Fruit fly (Drosophila melanogaster) whole organism, embryonic: ENCODE data around the gene CG42271.

Source experiments
- Atf-2 ChIP-seq: fragments of 200-800 bp; sonication (Bioruptor generic); optimal IDR thresholded peaks from 2 replicates; lab custom pipeline; 2016; ENCODE audit warnings: missing biosample characterization, missing genetic modification characterization
- BEAF-32 ChIP-seq: fragments of 200-800 bp; sonication (Bioruptor generic); optimal IDR thresholded peaks from 3 replicates; lab custom pipeline; 2017; ENCODE audit warnings: missing biosample characterization, missing genetic modification characterization, mild to moderate bottlenecking, moderate library complexity, missing genetic modification reagents
- Bdp1 ChIP-seq: fragments of 200-800 bp; sonication (Bioruptor generic); optimal IDR thresholded peaks from 3 replicates; lab custom pipeline; 2016; ENCODE audit warnings: missing biosample characterization, missing genetic modification characterization
- CG10274 ChIP-seq: fragments of 200-800 bp; sonication (Bioruptor generic); optimal IDR thresholded peaks from 3 replicates; lab custom pipeline; 2017; ENCODE audit warnings: missing biosample characterization, mild to moderate bottlenecking, missing genetic modification characterization
- CG11504 ChIP-seq: fragments of 200-800 bp; sonication (Bioruptor generic); optimal IDR thresholded peaks from 3 replicates; lab custom pipeline; 2019; ENCODE audit warnings: missing biosample characterization, mild to moderate bottlenecking, missing genetic modification characterization, moderate library complexity
- CG13287 ChIP-seq: fragments of 200-800 bp; sonication (Bioruptor generic); IDR thresholded peaks from 2 replicates; pipeline ENCODE4 v1.3.6; 2022; ENCODE audit warnings: missing biosample characterization, missing genetic modification characterization; ENCODE audit not compliant: partially characterized antibody
- CG14710 ChIP-seq: fragments of 200-800 bp; sonication (Bioruptor generic); optimal IDR thresholded peaks from 3 replicates; lab custom pipeline; 2019; ENCODE audit warnings: missing biosample characterization, mild to moderate bottlenecking, missing genetic modification characterization, moderate library complexity
- CG15269 ChIP-seq: fragments of 200-800 bp; sonication (Bioruptor generic); optimal IDR thresholded peaks from 2 replicates; lab custom pipeline; 2018; ENCODE audit warnings: missing biosample characterization, mild to moderate bottlenecking, missing genetic modification characterization, moderate library complexity
- CG17802 ChIP-seq: fragments of 200-800 bp; sonication (Bioruptor generic); optimal IDR thresholded peaks from 2 replicates; lab custom pipeline; 2018; ENCODE audit warnings: missing biosample characterization, mild to moderate bottlenecking, missing genetic modification characterization, moderate library complexity
- CG1832 ChIP-seq: fragments of 200-800 bp; sonication (Bioruptor generic); optimal IDR thresholded peaks from 2 replicates; lab custom pipeline; 2017; ENCODE audit warnings: missing biosample characterization, mild to moderate bottlenecking, missing genetic modification characterization, inconsistent platforms
- CG2116 ChIP-seq: fragments of 200-800 bp; sonication (Bioruptor generic); optimal IDR thresholded peaks from 3 replicates; lab custom pipeline; 2018; ENCODE audit warnings: missing biosample characterization, mild to moderate bottlenecking, missing genetic modification characterization
- CG2199 ChIP-seq: fragments of 200-800 bp; sonication (Bioruptor generic); IDR thresholded peaks from 3 replicates; pipeline ENCODE4 v1.3.6; 2022; ENCODE audit warnings: missing biosample characterization, missing genetic modification characterization
- CG31224 ChIP-seq: fragments of 200-800 bp; sonication (Bioruptor generic); IDR thresholded peaks from 2 replicates; pipeline ENCODE4 v1.3.6; 2022; ENCODE audit warnings: missing biosample characterization, missing genetic modification characterization
- CG42726 ChIP-seq: fragments of 200-800 bp; sonication (Bioruptor generic); IDR thresholded peaks from 2 replicates; pipeline ENCODE4 v1.3.6; 2022; ENCODE audit warnings: missing biosample characterization, missing genetic modification characterization; ENCODE audit not compliant: partially characterized antibody
- CG4424 ChIP-seq: fragments of 200-800 bp; sonication (Bioruptor generic); optimal IDR thresholded peaks from 3 replicates; lab custom pipeline; 2016; ENCODE audit warnings: missing biosample characterization, missing genetic modification characterization
- CG5245 ChIP-seq: fragments of 200-800 bp; sonication (Bioruptor generic); optimal IDR thresholded peaks from 3 replicates; lab custom pipeline; 2016; ENCODE audit warnings: missing biosample characterization, missing genetic modification characterization
- CG6272 ChIP-seq: fragments of 200-800 bp; sonication (Bioruptor generic); IDR thresholded peaks from 2 replicates; pipeline ENCODE4 v1.3.6; 2022; ENCODE audit warnings: missing biosample characterization, missing genetic modification characterization
- CG6683 ChIP-seq: fragments of 200-800 bp; sonication (Bioruptor generic); optimal IDR thresholded peaks from 2 replicates; lab custom pipeline; 2017; ENCODE audit warnings: missing biosample characterization, mild to moderate bottlenecking, missing genetic modification characterization, missing genetic modification reagents
- CG7987 ChIP-seq: fragments of 200-800 bp; sonication (Bioruptor generic); optimal IDR thresholded peaks from 2 replicates; lab custom pipeline; 2018; ENCODE audit warnings: missing biosample characterization, mild to moderate bottlenecking, missing genetic modification characterization, moderate library complexity
- CG9876 ChIP-seq: fragments of 200-800 bp; sonication (Bioruptor generic); optimal IDR thresholded peaks from 2 replicates; lab custom pipeline; 2016; ENCODE audit warnings: missing biosample characterization, missing genetic modification characterization
- Dp ChIP-seq: fragments of 200-800 bp; sonication (Bioruptor generic); optimal IDR thresholded peaks from 2 replicates; lab custom pipeline; 2018; ENCODE audit warnings: missing biosample characterization, mild to moderate bottlenecking, missing genetic modification characterization, moderate library complexity
- E2f2 ChIP-seq: fragments of 200-800 bp; sonication (Bioruptor generic); IDR thresholded peaks from 2 replicates; pipeline ENCODE4 v1.3.6; 2022; ENCODE audit warnings: missing biosample characterization, missing genetic modification characterization
- Ets97D ChIP-seq: fragments of 200-800 bp; sonication (Bioruptor generic); optimal IDR thresholded peaks from 3 replicates; lab custom pipeline; 2016; ENCODE audit warnings: missing biosample characterization, missing genetic modification characterization
- GATAe ChIP-seq: fragments of 200-800 bp; sonication (Bioruptor generic); conservative IDR thresholded peaks from 2 replicates; pipeline ENCODE4 v1.3.6; 2022; ENCODE audit warnings: missing biosample characterization, missing genetic modification characterization
- Hmr ChIP-seq: fragments of 200-800 bp; sonication (Bioruptor generic); optimal IDR thresholded peaks from 3 replicates; lab custom pipeline; 2017; ENCODE audit warnings: mild to moderate bottlenecking, missing biosample characterization, missing genetic modification reagents, missing genetic modification characterization
- Hr51 ChIP-seq, 2 experiments: fragments of 200-800 bp; sonication (Bioruptor generic); optimal IDR thresholded peaks; 2 replicates in 1 of 2; 3 replicates in 1 of 2; lab custom pipeline; 2016 to 2018; ENCODE audit warnings: missing biosample characterization in 2 of 2, missing genetic modification characterization in 2 of 2, mild to moderate bottlenecking in 1 of 2, moderate library complexity in 1 of 2
- Lhr ChIP-seq: fragments of 200-800 bp; sonication (Bioruptor generic); optimal IDR thresholded peaks from 3 replicates; lab custom pipeline; 2017; ENCODE audit warnings: mild to moderate bottlenecking, missing biosample characterization, missing genetic modification reagents, missing genetic modification characterization
- MTF-1 ChIP-seq: fragments of 200-800 bp; sonication (Bioruptor generic); optimal IDR thresholded peaks from 2 replicates; lab custom pipeline; 2018; ENCODE audit warnings: missing biosample characterization, mild to moderate bottlenecking, missing genetic modification characterization, borderline replicate concordance
- Nf-YB ChIP-seq: fragments of 200-800 bp; sonication (Bioruptor generic); optimal IDR thresholded peaks from 3 replicates; lab custom pipeline; 2019; ENCODE audit warnings: missing biosample characterization, mild to moderate bottlenecking, missing genetic modification characterization, moderate library complexity
- YL-1 ChIP-seq: fragments of 200-800 bp; sonication (Bioruptor generic); optimal IDR thresholded peaks from 3 replicates; lab custom pipeline; 2017; ENCODE audit warnings: missing biosample characterization, mild to moderate bottlenecking, missing genetic modification characterization
- amos ChIP-seq: fragments of 200-800 bp; sonication (Bioruptor generic); IDR thresholded peaks from 2 replicates; pipeline ENCODE4 v1.3.6; 2022; ENCODE audit warnings: missing biosample characterization, missing genetic modification characterization; ENCODE audit not compliant: partially characterized antibody
- crp ChIP-seq, 2 experiments: fragments of 200-800 bp; sonication (Bioruptor generic); optimal IDR thresholded peaks; 2 replicates in 1 of 2; 3 replicates in 1 of 2; lab custom pipeline; 2017; ENCODE audit warnings: missing biosample characterization in 2 of 2, missing genetic modification characterization in 2 of 2, mild to moderate bottlenecking in 1 of 2, moderate library complexity in 1 of 2
- exex ChIP-seq: fragments of 200-800 bp; sonication (Bioruptor generic); optimal IDR thresholded peaks from 4 replicates; lab custom pipeline; 2018; ENCODE audit warnings: missing biosample characterization, mild to moderate bottlenecking, missing genetic modification characterization, moderate library complexity
- fd64A ChIP-seq: fragments of 200-800 bp; sonication (Bioruptor generic); optimal IDR thresholded peaks from 3 replicates; lab custom pipeline; 2018; ENCODE audit warnings: missing biosample characterization, mild to moderate bottlenecking, missing genetic modification characterization
- h ChIP-seq: fragments of >200 bp; optimal IDR thresholded peaks from 2 replicates; lab custom pipeline; 2017
- inv ChIP-seq: fragments of 200-800 bp; sonication (Bioruptor generic); IDR thresholded peaks from 2 replicates; pipeline ENCODE4 v1.3.6; 2022; ENCODE audit warnings: missing biosample characterization, missing genetic modification characterization; ENCODE audit not compliant: partially characterized antibody
- ken ChIP-seq: fragments of 200-800 bp; sonication (Bioruptor generic); IDR thresholded peaks from 3 replicates; pipeline ENCODE4 v1.3.6; 2022; ENCODE audit warnings: missing biosample characterization, missing genetic modification characterization
- lbe ChIP-seq: fragments of 200-800 bp; sonication (Bioruptor generic); optimal IDR thresholded peaks from 2 replicates; lab custom pipeline; 2016; ENCODE audit warnings: missing biosample characterization, mild to moderate bottlenecking, missing genetic modification characterization
- maf-S ChIP-seq: fragments of 200-800 bp; sonication (Bioruptor generic); optimal IDR thresholded peaks from 2 replicates; lab custom pipeline; 2016; ENCODE audit warnings: missing biosample characterization, missing genetic modification characterization
- nerfin-1 ChIP-seq: fragments of 200-800 bp; sonication (Bioruptor generic); optimal IDR thresholded peaks from 3 replicates; lab custom pipeline; 2019; ENCODE audit warnings: missing biosample characterization, mild to moderate bottlenecking, missing genetic modification characterization, moderate library complexity
- nmo ChIP-seq: fragments of 200-800 bp; sonication (Bioruptor generic); optimal IDR thresholded peaks from 2 replicates; lab custom pipeline; 2018; ENCODE audit warnings: missing biosample characterization, mild to moderate bottlenecking, missing genetic modification characterization, moderate library complexity
- onecut ChIP-seq: fragments of 200-800 bp; sonication (Bioruptor generic); IDR thresholded peaks from 2 replicates; pipeline ENCODE4 v1.3.6; 2022; ENCODE audit warnings: missing biosample characterization, missing genetic modification characterization
- pros ChIP-seq: fragments of 200-800 bp; sonication (Bioruptor generic); optimal IDR thresholded peaks from 3 replicates; lab custom pipeline; 2019; ENCODE audit warnings: missing biosample characterization, mild to moderate bottlenecking, missing genetic modification characterization, moderate library complexity
- psq ChIP-seq: fragments of 200-800 bp; sonication (Bioruptor generic); optimal IDR thresholded peaks from 2 replicates; lab custom pipeline; 2017; ENCODE audit warnings: missing biosample characterization, missing genetic modification characterization
- row ChIP-seq: fragments of 200-800 bp; sonication (Bioruptor generic); IDR thresholded peaks from 3 replicates; pipeline ENCODE4 v1.3.6; 2022; ENCODE audit warnings: missing biosample characterization, missing genetic modification characterization
- sna ChIP-seq: fragments of 200-800 bp; sonication (Bioruptor generic); IDR thresholded peaks from 2 replicates; pipeline ENCODE4 v1.3.6; 2022; ENCODE audit warnings: missing biosample characterization, missing genetic modification characterization; ENCODE audit not compliant: partially characterized antibody
- stwl ChIP-seq: fragments of 200-800 bp; sonication (Bioruptor generic); optimal IDR thresholded peaks from 3 replicates; lab custom pipeline; 2018; ENCODE audit warnings: missing biosample characterization, mild to moderate bottlenecking, missing genetic modification characterization, moderate library complexity
- tap ChIP-seq: fragments of 200-800 bp; optimal IDR thresholded peaks from 3 replicates; lab custom pipeline; 2019; ENCODE audit warnings: missing biosample characterization, mild to moderate bottlenecking, missing genetic modification characterization, moderate library complexity
- trem ChIP-seq: fragments of 200-800 bp; optimal IDR thresholded peaks from 3 replicates; lab custom pipeline; 2019; ENCODE audit warnings: missing biosample characterization, mild to moderate bottlenecking, missing genetic modification characterization, moderate library complexity
- yki ChIP-seq: fragments of >200 bp; optimal IDR thresholded peaks from 3 replicates; lab custom pipeline; 2018
- zfh1 ChIP-seq: fragments of 200-800 bp; sonication (Bioruptor generic); IDR thresholded peaks from 3 replicates; pipeline ENCODE4 v1.3.6; 2022; ENCODE audit warnings: missing biosample characterization, missing genetic modification characterization

Gene CG42271

dm6 chrX:14226093-14226492, 7.8 kb downstream of the CG42271 start, which contains the start of gene mRpL38 (continued):
- TF ChIP-seq CG4424 (no peak), exex (tag; lab: Kevin White, UChicago) (no peak), maf-S (GFP tag; lab: Kevin White, UChicago) (no peak), CG9876 (GFP tag; lab: Kevin White, UChicago) (no peak), CG5245 (GFP tag; lab: Kevin White, UChicago) (no peak), CG2199 (GFP tag; lab: Robert Waterston, UW) (no peak), lbe (no peak), CG17802 (no peak), amos (GFP tag; lab: Robert Waterston, UW) (no peak), nerfin-1 (tag; lab: Kevin White, UChicago) (peak; percentile 7), CG2116 (GFP tag; lab: Kevin White, UChicago) (peak; percentile 10), Bdp1 (GFP tag; lab: Kevin White, UChicago) (no peak), CG6272 (no peak), CG10274 (GFP tag; lab: Kevin White, UChicago) (no peak), ken (GFP tag; lab: Robert Waterston, UW) (no peak), CG13287 (GFP tag; lab: Robert Waterston, UW) (peak; percentile 27), pros (GFP tag; lab: Kevin White, UChicago) (no peak), inv (GFP tag; lab: Robert Waterston, UW) (no peak), Hmr (no peak), YL-1 (GFP tag; lab: Kevin White, UChicago) (peak; percentile 52), tap (tag; lab: Kevin White, UChicago) (no peak), Dp (GFP tag; lab: Kevin White, UChicago) (peak; percentile 88), h (lab: Kevin White, UChicago) (no peak), CG42726 (0 out of 2 replicates have a peak, but pooled peaks have one; percentile 26), CG7987 (no peak), yki (lab: Kevin White, UChicago) (no peak), CG31224 (GFP tag; lab: Robert Waterston, UW) (no peak), row (no peak), fd64A (GFP tag; lab: Kevin White, UChicago) (no peak), CG1832 (GFP tag; lab: Kevin White, UChicago) (no peak), nmo (no peak), trem (tag; lab: Kevin White, UChicago) (peak; percentile 36), CG6683 (GFP tag; lab: Kevin White, UChicago) (no peak), onecut (GFP tag; lab: Robert Waterston, UW) (no peak), Hr51 (GFP tag; optimal IDR thresholded peaks at IDR 0.05; lab: Kevin White, UChicago) (no peak), crp (GFP tag; optimal IDR thresholded peaks at IDR 0.05; lab: Kevin White, UChicago) (no peak), Nf-YB (GFP tag; lab: Kevin White, UChicago) (no peak), Atf-2 (GFP tag; lab: Kevin White, UChicago) (no peak), E2f2 (GFP tag; lab: Robert Waterston, UW) (peak; percentile 92), BEAF-32 (GFP tag; lab: Kevin White, UChicago) (peak; percentile 49), CG15269 (tag; lab: Kevin White, UChicago) (no peak), psq (GFP tag; lab: Kevin White, UChicago) (no peak), Ets97D (peak; percentile 18), zfh1 (GFP tag; lab: Robert Waterston, UW) (no peak), CG11504 (tag; lab: Kevin White, UChicago) (no peak), CG14710 (peak; percentile 0), GATAe (GFP tag; lab: Robert Waterston, UW) (no peak), Lhr (GFP tag; lab: Kevin White, UChicago) (no peak), sna (GFP tag; lab: Robert Waterston, UW) (no peak), MTF-1 (no peak), stwl (tag; lab: Kevin White, UChicago) (peak; percentile 41)
